Worm (Caenorhabditis elegans) whole organism, L2 larva: ENCODE measurements around the gene vit-4.

Source experiments
- R02D3.7 ChIP-seq: fragments of 150-350 bp; optimal IDR thresholded peaks from 2 replicates; lab custom pipeline; 2014; ENCODE audit warnings: missing biosample characterization, missing genetic modification characterization
- aly-2 ChIP-seq: fragments of 150-350 bp; optimal IDR thresholded peaks from 2 replicates; lab custom pipeline; 2014; ENCODE audit warnings: missing biosample characterization, missing genetic modification characterization

ce11 chrX:3532919-3533318, 30.8 kb downstream of the vit-4 start, which contains the start of gene F56B6.6:
- TF ChIP-seq R02D3.7 (tag; lab: Kevin White, UChicago) (no peak), aly-2 (tag; lab: Kevin White, UChicago) (no peak)
